Worm (Caenorhabditis elegans): ENCODE results near the gene nol-9.

The nol-9 gene

ce11 chrIV:13474132-13474531 lies 51.8 kb downstream of the nol-9 start, which contains the start of gene Y38H8A.2:
Gene Y38H8A.2, plus strand, starts transcription at chrIV:13474432.
- no peak for TF ChIP-seq isw-1 (GFP tag; IDR thresholded peaks at IDR 0.05)
- TF ChIP-seq nhr-11 (tag; optimal IDR thresholded peaks at IDR 0.05) = no peak
- no peak for TF ChIP-seq fkh-10 (GFP tag; optimal IDR thresholded peaks at IDR 0.05)
- TF ChIP-seq dsc-1 (tag; optimal IDR thresholded peaks at IDR 0.05) = no peak
- no peak for TF ChIP-seq xbp-1 (tag; optimal IDR thresholded peaks at IDR 0.05)
- no peak for TF ChIP-seq irx-1 (tag; optimal IDR thresholded peaks at IDR 0.05)
